Fruit fly (Drosophila melanogaster) whole organism, adult: Measurements from ENCODE around the gene sau.

Experiments used
- CG12768 ChIP-seq: fragments of 200-800 bp; sonication (Bioruptor generic); optimal IDR thresholded peaks from 2 replicates; lab custom pipeline; 2017; ENCODE audit warnings: missing biosample characterization, missing genetic modification characterization, mild to moderate bottlenecking, moderate library complexity, missing genetic modification reagents
- CG14711 ChIP-seq: fragments of 200-800 bp; sonication (Bioruptor generic); optimal IDR thresholded peaks from 2 replicates; lab custom pipeline; 2018; ENCODE audit warnings: missing biosample characterization, mild to moderate bottlenecking, missing genetic modification characterization, moderate library complexity
- CG33017 ChIP-seq: fragments of 200-800 bp; sonication (Bioruptor generic); optimal IDR thresholded peaks from 2 replicates; lab custom pipeline; 2018; ENCODE audit warnings: missing biosample characterization, mild to moderate bottlenecking, missing genetic modification characterization, moderate library complexity
- CG5204 ChIP-seq: fragments of 200-800 bp; sonication (Bioruptor generic); optimal IDR thresholded peaks from 2 replicates; lab custom pipeline; 2016; ENCODE audit warnings: missing biosample characterization, missing genetic modification characterization
- Clk ChIP-seq: fragments of 200-800 bp; sonication (Bioruptor generic); optimal IDR thresholded peaks from 2 replicates; lab custom pipeline; 2017; ENCODE audit warnings: missing biosample characterization, missing genetic modification characterization
- Crg-1 ChIP-seq: fragments of 200-800 bp; sonication (Bioruptor generic); optimal IDR thresholded peaks from 2 replicates; lab custom pipeline; 2016; ENCODE audit warnings: missing biosample characterization, missing genetic modification characterization
- Hr96 ChIP-seq: fragments of 200-800 bp; sonication (Bioruptor generic); optimal IDR thresholded peaks from 2 replicates; lab custom pipeline; 2016; ENCODE audit warnings: missing biosample characterization, missing genetic modification characterization
- Mnt ChIP-seq: fragments of 200-800 bp; sonication (Bioruptor generic); optimal IDR thresholded peaks from 2 replicates; lab custom pipeline; 2016; ENCODE audit warnings: missing biosample characterization, mild to moderate bottlenecking, missing genetic modification characterization
- cic ChIP-seq: fragments of 200-800 bp; sonication (Bioruptor generic); optimal IDR thresholded peaks from 2 replicates; lab custom pipeline; 2017; ENCODE audit warnings: missing biosample characterization, mild to moderate bottlenecking, missing genetic modification characterization, moderate library complexity
- kay ChIP-seq: fragments of 200-800 bp; sonication (Bioruptor generic); peaks from one replicate; lab custom pipeline; 2016; ENCODE audit warnings: missing biosample characterization, missing genetic modification characterization, borderline replicate concordance

dm6 chr2L:2251175-2251574 is 25.0 kb downstream of the sau start, which contains the start of gene Ser12:
- TF ChIP-seq CG5204 (GFP tag; lab: Kevin White, UChicago) (no peak), cic (GFP tag; lab: Kevin White, UChicago) (no peak), CG33017 (tag; lab: Kevin White, UChicago) (no peak), Hr96 (GFP tag; lab: Kevin White, UChicago) (no peak), Mnt (no peak), Clk (GFP tag; lab: Kevin White, UChicago) (no peak), kay (no peak), CG12768 (no peak), Crg-1 (GFP tag; lab: Kevin White, UChicago) (no peak), CG14711 (tag; lab: Kevin White, UChicago) (no peak)
